Worm (Caenorhabditis elegans) whole organism, late embryonic: ENCODE results near the gene ZK813.4.

Experiments
- ama-1 ChIP-seq: fragments of 150-350 bp; optimal IDR thresholded peaks from 2 replicates; lab custom pipeline; 2014
- ceh-19 ChIP-seq: fragments of 200-800 bp; sonication (Bioruptor generic); optimal IDR thresholded peaks from 2 replicates; lab custom pipeline; 2018; ENCODE audit warnings: mild to moderate bottlenecking, missing genetic modification characterization, missing compliant biosample characterization
- ceh-2 ChIP-seq: sonication (generic microtip); optimal IDR thresholded peaks from 2 replicates; lab custom pipeline; 2016; ENCODE audit warnings: missing genotype, missing genetic modification characterization, missing compliant biosample characterization
- ceh-48 ChIP-seq: sonication (generic microtip); optimal IDR thresholded peaks from 2 replicates; lab custom pipeline; 2016; ENCODE audit warnings: missing genetic modification characterization, inconsistent platforms, missing compliant biosample characterization
- ceh-9 ChIP-seq: sonication (generic microtip); optimal IDR thresholded peaks from 2 replicates; lab custom pipeline; 2016; ENCODE audit warnings: mild to moderate bottlenecking, missing genetic modification characterization, inconsistent platforms, missing compliant biosample characterization
- elt-2 ChIP-seq: sonication (generic microtip); optimal IDR thresholded peaks from 2 replicates; lab custom pipeline; 2016; ENCODE audit warnings: missing genetic modification reagents, missing genetic modification characterization, missing compliant biosample characterization
- madf-2 ChIP-seq: sonication (generic microtip); optimal IDR thresholded peaks from 2 replicates; lab custom pipeline; 2017; ENCODE audit warnings: missing genetic modification characterization, missing compliant biosample characterization
- pha-4 ChIP-seq: fragments of 150-350 bp; optimal IDR thresholded peaks from 2 replicates; lab custom pipeline; 2018; ENCODE audit warnings: missing biosample characterization, missing genetic modification reagents, missing genetic modification characterization

DNA sequence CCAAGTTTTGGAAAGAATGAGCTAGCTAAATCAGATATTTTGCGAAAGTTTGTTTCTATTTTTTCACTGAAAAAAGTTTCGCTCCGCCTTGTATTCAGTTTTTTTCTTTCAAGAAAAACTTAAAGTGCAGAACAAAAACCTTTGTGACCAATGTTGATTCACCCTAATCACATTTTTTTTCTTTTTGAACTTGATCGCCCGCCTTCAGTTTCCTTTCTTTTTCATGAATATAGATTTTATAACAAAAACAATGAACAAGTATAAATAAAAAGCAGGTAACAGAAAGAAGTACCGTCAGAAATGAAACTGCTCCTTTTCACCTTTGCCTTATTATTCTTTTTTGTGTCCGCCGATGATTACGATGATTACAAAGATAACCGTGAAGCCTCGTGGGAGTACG, 13.6 kb upstream of the ZK813.4 start, which contains the start of gene ZK813.2:
- no peak for TF ChIP-seq ama-1 (lab: Kevin White, UChicago)
- no peak for TF ChIP-seq ceh-48 (tag; lab: Kevin White, UChicago)
- TF ChIP-seq ceh-19 (GFP tag; lab: Kevin White, UChicago) = no peak
- TF ChIP-seq ceh-2 = no peak
- TF ChIP-seq ceh-9 = no peak
- no peak for TF ChIP-seq elt-2
- no peak for TF ChIP-seq pha-4 (tag; lab: Kevin White, UChicago)
- no peak for TF ChIP-seq madf-2 (tag; lab: Kevin White, UChicago)
